Fruit fly (Drosophila melanogaster): Measurements from ENCODE around the gene promL.

promL gene

DNA sequence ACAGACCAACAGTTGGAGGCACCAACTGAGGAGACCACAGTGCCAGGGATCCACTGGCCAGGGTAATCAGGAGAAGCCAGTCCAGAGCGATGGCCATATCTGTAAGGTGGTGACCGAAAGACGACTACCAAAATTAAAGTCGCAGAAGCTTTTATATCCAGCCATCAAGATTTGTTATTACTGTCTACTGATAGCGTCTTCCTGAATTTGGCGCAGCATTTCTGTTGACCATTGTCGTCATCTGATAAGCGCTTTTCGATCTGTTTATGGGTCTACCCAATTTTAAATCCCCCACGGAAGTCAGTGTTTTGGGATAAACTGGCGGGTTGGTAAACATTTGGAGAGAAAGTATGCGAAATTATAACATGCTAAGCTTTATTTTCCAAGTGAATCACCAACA is 44.9 kb upstream of the promL start, which contains the start of gene CG14963:
Gene CG14963 (minus strand): TSS at position 101 of the 400 bp plus-strand sequence.
- TF ChIP-seq CG6163 (GFP tag; IDR thresholded peaks at IDR 0.05) = no peak
- no peak for TF ChIP-seq fd59A (GFP tag; optimal IDR thresholded peaks at IDR 0.05)
- no peak for TF ChIP-seq CG15336 (GFP tag; IDR thresholded peaks at IDR 0.05)
- TF ChIP-seq CG4318 (GFP tag; optimal IDR thresholded peaks at IDR 0.05) = no peak
- TF ChIP-seq Hr39 (GFP tag; optimal IDR thresholded peaks at IDR 0.05) = no peak
- TF ChIP-seq spab (GFP tag; optimal IDR thresholded peaks at IDR 0.05) = no peak
- no peak for TF ChIP-seq esn (GFP tag; optimal IDR thresholded peaks at IDR 0.05)
- TF ChIP-seq Lpt (GFP tag; optimal IDR thresholded peaks at IDR 0.05) = no peak
- TF ChIP-seq CG3919 (GFP tag; optimal IDR thresholded peaks at IDR 0.05) = no peak
- no peak for TF ChIP-seq eg (GFP tag; IDR thresholded peaks at IDR 0.05)
- TF ChIP-seq salr (GFP tag; optimal IDR thresholded peaks at IDR 0.05) = no peak
- no peak for TF ChIP-seq Ets96B (tag; optimal IDR thresholded peaks at IDR 0.05)
- TF ChIP-seq OdsH (GFP tag; optimal IDR thresholded peaks at IDR 0.05) = no peak
- TF ChIP-seq CG6854 (GFP tag; optimal IDR thresholded peaks at IDR 0.05) = no peak
- TF ChIP-seq Sox14 (GFP tag; optimal IDR thresholded peaks at IDR 0.05) = no peak

DNA sequence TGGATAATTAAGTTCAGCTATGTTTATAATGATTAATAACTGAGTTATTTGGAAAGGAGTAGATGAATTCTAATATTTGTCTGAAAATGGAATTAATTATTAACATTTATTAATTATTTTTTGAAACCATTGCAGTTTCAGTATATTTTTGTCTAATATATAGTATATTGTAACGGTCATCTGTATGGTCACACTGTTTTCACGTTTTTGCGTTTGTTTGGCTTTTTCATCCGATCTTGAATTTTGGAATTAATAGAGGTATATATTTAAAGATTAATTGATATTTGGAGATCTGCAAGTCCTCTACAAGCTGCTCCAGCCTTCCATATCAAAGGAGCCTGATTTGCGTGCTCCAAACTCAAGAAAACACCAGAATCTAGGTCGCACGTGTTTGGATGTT is 41.6 kb upstream of the promL start, which contains the start of the genes CG32278 and CG32281:
Gene CG32278 (plus strand): TSS at position 180 of the 400 bp plus-strand sequence.
Gene CG32281 (plus strand): TSS at position 269 of the 400 bp plus-strand sequence.
- TF ChIP-seq CG6276 (GFP tag; optimal IDR thresholded peaks at IDR 0.05) (no peak), achi (GFP tag; optimal IDR thresholded peaks at IDR 0.05) (no peak), fd85E (GFP tag; optimal IDR thresholded peaks at IDR 0.05) (no peak), Sox15 (GFP tag; optimal IDR thresholded peaks at IDR 0.05) (no peak), CG6792 (GFP tag; optimal IDR thresholded peaks at IDR 0.05) (no peak), Blimp-1 (GFP tag; optimal IDR thresholded peaks at IDR 0.05) (no peak), CG31627 (GFP tag; optimal IDR thresholded peaks at IDR 0.05) (no peak)

DNA sequence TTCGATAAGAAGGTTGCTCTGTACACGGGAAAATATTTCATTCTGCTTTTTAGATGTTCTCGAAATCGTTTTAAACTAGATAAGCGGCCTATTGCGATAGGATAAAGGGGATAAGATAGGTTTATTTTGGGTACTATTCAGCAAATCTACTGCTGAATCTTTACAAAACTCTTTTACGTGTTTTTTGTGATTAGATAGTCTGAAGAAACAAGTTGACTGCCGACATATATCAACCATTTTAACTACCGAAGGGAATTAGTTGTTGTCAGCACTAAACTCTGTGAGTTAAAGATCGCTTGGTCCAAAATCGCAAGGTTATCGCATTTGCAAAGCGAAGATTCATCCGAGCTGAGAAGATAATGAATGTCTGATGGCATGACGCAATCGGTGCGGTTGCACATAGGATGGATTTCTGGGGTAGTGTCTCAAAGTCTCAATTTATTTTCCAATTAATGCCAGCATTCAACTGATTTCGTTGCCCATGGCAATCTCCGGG is 38.7 kb upstream of the promL start, which contains the start of gene Asciz:
Gene Asciz (minus strand): TSS at position 51 of the 496 bp plus-strand sequence.
- no peak for TF ChIP-seq Lpt (GFP tag; optimal IDR thresholded peaks at IDR 0.05)
- peak; percentile 92 for TF ChIP-seq svp (GFP tag)

DNA sequence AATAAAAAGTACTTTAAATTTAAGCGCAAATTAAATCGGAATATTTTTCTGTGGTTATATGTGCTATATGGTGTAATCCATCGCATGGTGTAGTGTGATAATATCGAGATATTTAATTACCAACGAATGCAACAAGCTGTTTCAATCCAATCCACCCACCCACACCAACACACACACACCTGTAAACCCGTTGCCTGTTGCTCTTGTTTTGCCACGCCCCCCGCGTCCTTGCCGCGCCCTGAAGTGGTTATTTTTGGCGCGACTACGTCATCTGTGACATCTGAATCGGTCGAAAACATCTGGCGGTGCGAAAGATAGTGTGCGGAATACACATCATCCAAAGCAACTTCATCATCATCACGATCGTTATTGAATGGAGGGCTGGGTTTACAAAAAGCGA is 37.9 kb upstream of the promL start:
- TF ChIP-seq svp (GFP tag) (no peak), Smox (GFP tag; optimal IDR thresholded peaks at IDR 0.05) (no peak), vri (GFP tag; optimal IDR thresholded peaks at IDR 0.05) (peak; percentile 15), CG31627 (GFP tag; optimal IDR thresholded peaks at IDR 0.05) (no peak), Lpt (GFP tag; optimal IDR thresholded peaks at IDR 0.05) (no peak), CG6808 (GFP tag; optimal IDR thresholded peaks at IDR 0.05) (no peak), Eip93F (GFP tag; optimal IDR thresholded peaks at IDR 0.05) (no peak)

DNA sequence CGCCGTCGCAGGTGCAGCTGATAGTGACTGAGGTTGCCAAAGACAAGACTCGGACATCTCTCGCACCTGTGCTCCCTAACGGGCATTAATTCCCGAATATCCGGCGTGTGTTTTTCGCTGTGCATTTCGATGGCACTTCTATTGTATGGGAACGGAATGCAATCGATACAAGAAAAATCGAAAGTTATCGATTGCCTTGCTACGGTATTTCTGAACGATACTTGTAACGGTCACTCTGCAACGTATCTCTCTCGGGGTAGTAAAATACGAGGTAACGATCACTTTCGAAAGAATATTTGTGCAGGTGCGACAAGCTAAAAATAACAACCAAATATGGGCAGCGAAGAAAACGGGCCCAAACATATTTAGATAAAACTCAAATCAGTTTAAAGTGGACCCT is 37.4 kb upstream of the promL start, which contains the start of gene CG32280:
Gene CG32280 (plus strand): TSS at position 231 of the 400 bp plus-strand sequence.
- TF ChIP-seq CG16779 (tag; optimal IDR thresholded peaks at IDR 0.05) (no peak), lz (GFP tag; optimal IDR thresholded peaks at IDR 0.05) (peak; percentile 29), Sox15 (GFP tag; optimal IDR thresholded peaks at IDR 0.05) (no peak), Eip78C (GFP tag) (no peak), CG6163 (GFP tag; IDR thresholded peaks at IDR 0.05) (no peak), OdsH (GFP tag; optimal IDR thresholded peaks at IDR 0.05) (no peak), Sox14 (GFP tag; optimal IDR thresholded peaks at IDR 0.05) (peak; percentile 27), net (GFP tag; optimal IDR thresholded peaks at IDR 0.05) (no peak), CG3032 (tag; optimal IDR thresholded peaks at IDR 0.05) (no peak), CG4318 (GFP tag; optimal IDR thresholded peaks at IDR 0.05) (no peak), Gug (GFP tag; IDR thresholded peaks at IDR 0.05) (no peak), cyc (GFP tag; optimal IDR thresholded peaks at IDR 0.05) (peak; percentile 36), Hr4 (GFP tag; optimal IDR thresholded peaks at IDR 0.05) (no peak), CG11762 (GFP tag; optimal IDR thresholded peaks at IDR 0.05; ENCODE audit: insufficient read depth) (no peak), fd85E (GFP tag; optimal IDR thresholded peaks at IDR 0.05) (no peak), CG34406 (GFP tag; optimal IDR thresholded peaks at IDR 0.05) (no peak), CG6808 (GFP tag; optimal IDR thresholded peaks at IDR 0.05) (no peak), CG1621 (tag; optimal IDR thresholded peaks at IDR 0.05) (peak; percentile 67), eg (GFP tag; IDR thresholded peaks at IDR 0.05) (no peak; the same call in 1 of the 3 replicates), acj6 (GFP tag; optimal IDR thresholded peaks at IDR 0.05) (no peak), CG11294 (GFP tag; IDR thresholded peaks at IDR 0.05) (no peak), CG31627 (GFP tag; optimal IDR thresholded peaks at IDR 0.05) (peak; percentile 23), CG11902 (GFP tag; optimal IDR thresholded peaks at IDR 0.05) (no peak), svp (GFP tag) (no peak), CG32006 (GFP tag; optimal IDR thresholded peaks at IDR 0.05) (no peak), salr (GFP tag; optimal IDR thresholded peaks at IDR 0.05) (no peak), CG10631 (GFP tag; optimal IDR thresholded peaks at IDR 0.05) (no peak), Lpt (GFP tag; optimal IDR thresholded peaks at IDR 0.05) (no peak), vri (GFP tag; optimal IDR thresholded peaks at IDR 0.05) (no peak)
